Fruit fly (Drosophila melanogaster) whole organism, embryonic: ENCODE measurements around the gene CG42748.

ENCODE experiments used
- Atf-2 ChIP-seq: fragments of 200-800 bp; sonication (Bioruptor generic); optimal IDR thresholded peaks from 2 replicates; lab custom pipeline; 2016; ENCODE audit warnings: missing biosample characterization, missing genetic modification characterization
- Atf3 ChIP-seq: fragments of 200-800 bp; sonication (Bioruptor generic); optimal IDR thresholded peaks from 3 replicates; lab custom pipeline; 2016; ENCODE audit warnings: missing biosample characterization, missing genetic modification characterization
- CG10565 ChIP-seq: fragments of 200-800 bp; sonication (Bioruptor generic); optimal IDR thresholded peaks from 3 replicates; lab custom pipeline; 2016; ENCODE audit warnings: missing biosample characterization, mild to moderate bottlenecking, missing genetic modification characterization
- CG11560 ChIP-seq: fragments of 200-800 bp; sonication (Bioruptor generic); IDR thresholded peaks from 3 replicates; pipeline ENCODE4 v1.3.6; 2022; ENCODE audit warnings: missing biosample characterization, missing genetic modification characterization
- CG12391 ChIP-seq: fragments of 200-800 bp; sonication (Bioruptor generic); optimal IDR thresholded peaks from 3 replicates; lab custom pipeline; 2018; ENCODE audit warnings: missing biosample characterization, mild to moderate bottlenecking, missing genetic modification characterization, moderate library complexity
- CG12659 ChIP-seq: fragments of 200-800 bp; sonication (Bioruptor generic); optimal IDR thresholded peaks from 3 replicates; lab custom pipeline; 2017; ENCODE audit warnings: mild to moderate bottlenecking, missing biosample characterization, missing genetic modification reagents, missing genetic modification characterization
- CG13287 ChIP-seq: fragments of 200-800 bp; sonication (Bioruptor generic); IDR thresholded peaks from 2 replicates; pipeline ENCODE4 v1.3.6; 2022; ENCODE audit warnings: missing biosample characterization, missing genetic modification characterization; ENCODE audit not compliant: partially characterized antibody
- CG13624 ChIP-seq: fragments of 200-800 bp; sonication (Bioruptor generic); optimal IDR thresholded peaks from 2 replicates; lab custom pipeline; 2016; ENCODE audit warnings: missing biosample characterization, missing genetic modification characterization
- CG13894 ChIP-seq: fragments of 200-800 bp; sonication (Bioruptor generic); optimal IDR thresholded peaks from 3 replicates; lab custom pipeline; 2018; ENCODE audit warnings: missing biosample characterization, mild to moderate bottlenecking, missing genetic modification characterization, moderate library complexity
- CG15696 ChIP-seq: fragments of 200-800 bp; sonication (Bioruptor generic); optimal IDR thresholded peaks from 2 replicates; lab custom pipeline; 2019; ENCODE audit warnings: missing biosample characterization, mild to moderate bottlenecking, missing genetic modification characterization, moderate library complexity
- CG1603 ChIP-seq: fragments of 200-800 bp; sonication (Bioruptor generic); optimal IDR thresholded peaks from 2 replicates; lab custom pipeline; 2019; ENCODE audit warnings: missing biosample characterization, mild to moderate bottlenecking, missing genetic modification characterization, moderate library complexity
- CG16779 ChIP-seq: fragments of 200-800 bp; sonication (Bioruptor generic); IDR thresholded peaks from 2 replicates; pipeline ENCODE4 v1.3.6; 2022; ENCODE audit warnings: missing biosample characterization, missing genetic modification characterization
- CG16815 ChIP-seq: fragments of 200-800 bp; sonication (Bioruptor generic); optimal IDR thresholded peaks from 3 replicates; lab custom pipeline; 2017; ENCODE audit warnings: missing biosample characterization, mild to moderate bottlenecking, missing genetic modification characterization
- CG18599 ChIP-seq: fragments of 200-800 bp; sonication (Bioruptor generic); optimal IDR thresholded peaks from 3 replicates; lab custom pipeline; 2017; ENCODE audit warnings: missing biosample characterization, missing genetic modification characterization, mild to moderate bottlenecking, moderate library complexity, missing genetic modification reagents
- CG2116 ChIP-seq: fragments of 200-800 bp; sonication (Bioruptor generic); optimal IDR thresholded peaks from 3 replicates; lab custom pipeline; 2018; ENCODE audit warnings: missing biosample characterization, mild to moderate bottlenecking, missing genetic modification characterization
- CG2199 ChIP-seq: fragments of 200-800 bp; sonication (Bioruptor generic); IDR thresholded peaks from 3 replicates; pipeline ENCODE4 v1.3.6; 2022; ENCODE audit warnings: missing biosample characterization, missing genetic modification characterization
- CG2712 ChIP-seq: fragments of 200-800 bp; optimal IDR thresholded peaks from 3 replicates; lab custom pipeline; 2019; ENCODE audit warnings: missing biosample characterization, mild to moderate bottlenecking, missing genetic modification characterization, moderate library complexity
- CG34224 ChIP-seq: fragments of 200-800 bp; sonication (Bioruptor generic); IDR thresholded peaks from 3 replicates; pipeline ENCODE4 v1.3.6; 2022; ENCODE audit warnings: missing biosample characterization, missing genetic modification characterization; ENCODE audit not compliant: partially characterized antibody
- CG34422 ChIP-seq: fragments of 200-800 bp; sonication (Bioruptor generic); IDR thresholded peaks from 3 replicates; pipeline ENCODE4 v1.3.6; 2022; ENCODE audit warnings: missing biosample characterization, missing genetic modification characterization
- CG3995 ChIP-seq: fragments of 200-800 bp; sonication (Bioruptor generic); optimal IDR thresholded peaks from 3 replicates; lab custom pipeline; 2016; ENCODE audit warnings: missing biosample characterization, missing genetic modification characterization
- CG5180 ChIP-seq: fragments of 200-800 bp; sonication (Bioruptor generic); optimal IDR thresholded peaks from 3 replicates; lab custom pipeline; 2017; ENCODE audit warnings: missing biosample characterization, missing genetic modification characterization, mild to moderate bottlenecking, moderate library complexity, missing genetic modification reagents
- ERR ChIP-seq: fragments of 200-800 bp; sonication (Bioruptor generic); optimal IDR thresholded peaks from 2 replicates; lab custom pipeline; 2016; ENCODE audit warnings: missing biosample characterization, missing genetic modification characterization
- Eip74EF ChIP-seq, 2 experiments: fragments of 200-800 bp in 1 of 2; fragments of >200 bp in 1 of 2; sonication (Bioruptor generic) in 1 of 2; optimal IDR thresholded peaks; 2 replicates each; lab custom pipeline; 2017 to 2019; ENCODE audit warnings: missing biosample characterization in 2 of 2, missing genetic modification characterization in 2 of 2, mild to moderate bottlenecking in 1 of 2, moderate library complexity in 1 of 2
- Elba2 ChIP-seq: fragments of 200-800 bp; sonication (Bioruptor generic); optimal IDR thresholded peaks from 3 replicates; lab custom pipeline; 2016; ENCODE audit warnings: missing biosample characterization, missing genetic modification characterization
- HLHmδ ChIP-seq: fragments of 200-800 bp; sonication (Bioruptor generic); optimal IDR thresholded peaks from 2 replicates; lab custom pipeline; 2018; ENCODE audit warnings: missing biosample characterization, mild to moderate bottlenecking, missing genetic modification characterization, moderate library complexity
- Hsf ChIP-seq: fragments of 200-800 bp; sonication (Bioruptor generic); optimal IDR thresholded peaks from 3 replicates; lab custom pipeline; 2016; ENCODE audit warnings: missing biosample characterization, missing genetic modification characterization
- MBD-R2 ChIP-seq: fragments of 200-800 bp; sonication (Bioruptor generic); IDR thresholded peaks from 2 replicates; pipeline ENCODE4 v1.3.6; 2022; ENCODE audit warnings: missing biosample characterization, missing genetic modification characterization
- Opbp ChIP-seq: fragments of 200-800 bp; sonication (Bioruptor generic); IDR thresholded peaks from 3 replicates; pipeline ENCODE4 v1.3.6; 2022; ENCODE audit warnings: missing biosample characterization, missing genetic modification characterization; ENCODE audit not compliant: partially characterized antibody
- Pdp1 ChIP-seq, 2 experiments: fragments of 200-800 bp; sonication (Bioruptor generic); optimal IDR thresholded peaks; 3 replicates each; lab custom pipeline; 2016; ENCODE audit warnings: missing biosample characterization in 2 of 2, missing genetic modification characterization in 2 of 2, mild to moderate bottlenecking in 1 of 2, moderate library complexity in 1 of 2
- Six4 ChIP-seq: fragments of 200-800 bp; sonication (Bioruptor generic); optimal IDR thresholded peaks from 2 replicates; lab custom pipeline; 2016; ENCODE audit warnings: missing biosample characterization, missing genetic modification characterization
- Stat92E ChIP-seq, 3 experiments: fragments of >200 bp in 2 of 3; fragments of 200-800 bp in 1 of 3; sonication (Bioruptor generic) in 1 of 3; optimal IDR thresholded peaks; 2 replicates each; lab custom pipeline; 2017 to 2019; ENCODE audit warnings: missing biosample characterization in 3 of 3, missing genetic modification characterization in 3 of 3, mild to moderate bottlenecking in 1 of 3, moderate library complexity in 1 of 3
- Tbp ChIP-seq: fragments of >200 bp; optimal IDR thresholded peaks from 2 replicates; lab custom pipeline; 2018; ENCODE audit warnings: missing biosample characterization, missing genetic modification characterization
- Xrp1 ChIP-seq: fragments of 200-800 bp; sonication (Bioruptor generic); IDR thresholded peaks from 2 replicates; pipeline ENCODE4 v1.3.6; 2022; ENCODE audit warnings: missing biosample characterization, missing genetic modification characterization
- amos ChIP-seq: fragments of 200-800 bp; sonication (Bioruptor generic); IDR thresholded peaks from 2 replicates; pipeline ENCODE4 v1.3.6; 2022; ENCODE audit warnings: missing biosample characterization, missing genetic modification characterization; ENCODE audit not compliant: partially characterized antibody
- ash1 ChIP-seq: fragments of 200-800 bp; sonication (Bioruptor generic); optimal IDR thresholded peaks from 2 replicates; lab custom pipeline; 2018; ENCODE audit warnings: missing biosample characterization, mild to moderate bottlenecking, missing genetic modification characterization
- chif ChIP-seq, 2 experiments: fragments of 200-800 bp; sonication (Bioruptor generic); optimal IDR thresholded peaks; 3 replicates each; lab custom pipeline; 2016; ENCODE audit warnings: missing biosample characterization in 2 of 2, missing genetic modification characterization in 2 of 2
- crc ChIP-seq: fragments of 200-800 bp; sonication (Bioruptor generic); optimal IDR thresholded peaks from 2 replicates; lab custom pipeline; 2016; ENCODE audit warnings: missing biosample characterization, missing genetic modification characterization
- crol ChIP-seq: fragments of 200-800 bp; sonication (Bioruptor generic); IDR thresholded peaks from 2 replicates; pipeline ENCODE4 v1.3.6; 2022; ENCODE audit warnings: missing biosample characterization, missing genetic modification characterization
- eyg ChIP-seq: fragments of 200-800 bp; sonication (Bioruptor generic); optimal IDR thresholded peaks from 3 replicates; lab custom pipeline; 2016; ENCODE audit warnings: missing biosample characterization, missing genetic modification characterization
- jumu ChIP-seq: fragments of 200-800 bp; sonication (Bioruptor generic); optimal IDR thresholded peaks from 3 replicates; lab custom pipeline; 2016; ENCODE audit warnings: missing biosample characterization, missing genetic modification characterization
- maf-S ChIP-seq: fragments of 200-800 bp; sonication (Bioruptor generic); optimal IDR thresholded peaks from 2 replicates; lab custom pipeline; 2016; ENCODE audit warnings: missing biosample characterization, missing genetic modification characterization
- oc ChIP-seq: fragments of 200-800 bp; sonication (Bioruptor generic); optimal IDR thresholded peaks from 2 replicates; lab custom pipeline; 2018; ENCODE audit warnings: missing biosample characterization, mild to moderate bottlenecking, missing genetic modification characterization, moderate library complexity
- pfk ChIP-seq: fragments of 200-800 bp; sonication (Bioruptor generic); optimal IDR thresholded peaks from 2 replicates; lab custom pipeline; 2018; ENCODE audit warnings: missing biosample characterization, mild to moderate bottlenecking, missing genetic modification characterization, moderate library complexity
- pum ChIP-seq: fragments of 200-800 bp; sonication (Bioruptor generic); optimal IDR thresholded peaks from 2 replicates; lab custom pipeline; 2016; ENCODE audit warnings: missing biosample characterization, missing genetic modification characterization
- row ChIP-seq: fragments of 200-800 bp; sonication (Bioruptor generic); IDR thresholded peaks from 3 replicates; pipeline ENCODE4 v1.3.6; 2022; ENCODE audit warnings: missing biosample characterization, missing genetic modification characterization
- sens ChIP-seq: fragments of 200-800 bp; sonication (Bioruptor generic); peaks from one replicate; lab custom pipeline; 2016; ENCODE audit warnings: missing biosample characterization, missing genetic modification characterization
- slbo ChIP-seq: fragments of 200-800 bp; sonication (Bioruptor generic); IDR thresholded peaks from 2 replicates; pipeline ENCODE4 v1.3.6; 2022; ENCODE audit warnings: missing biosample characterization, missing genetic modification characterization
- sug ChIP-seq: fragments of 200-800 bp; optimal IDR thresholded peaks from 2 replicates; lab custom pipeline; 2019; ENCODE audit warnings: missing biosample characterization, mild to moderate bottlenecking, missing genetic modification characterization, moderate library complexity
- tx ChIP-seq: fragments of 200-800 bp; sonication (Bioruptor generic); optimal IDR thresholded peaks from 2 replicates; lab custom pipeline; 2016; ENCODE audit warnings: missing biosample characterization, missing genetic modification characterization
- yki ChIP-seq: fragments of >200 bp; optimal IDR thresholded peaks from 3 replicates; lab custom pipeline; 2018

CG42748 gene

DNA sequence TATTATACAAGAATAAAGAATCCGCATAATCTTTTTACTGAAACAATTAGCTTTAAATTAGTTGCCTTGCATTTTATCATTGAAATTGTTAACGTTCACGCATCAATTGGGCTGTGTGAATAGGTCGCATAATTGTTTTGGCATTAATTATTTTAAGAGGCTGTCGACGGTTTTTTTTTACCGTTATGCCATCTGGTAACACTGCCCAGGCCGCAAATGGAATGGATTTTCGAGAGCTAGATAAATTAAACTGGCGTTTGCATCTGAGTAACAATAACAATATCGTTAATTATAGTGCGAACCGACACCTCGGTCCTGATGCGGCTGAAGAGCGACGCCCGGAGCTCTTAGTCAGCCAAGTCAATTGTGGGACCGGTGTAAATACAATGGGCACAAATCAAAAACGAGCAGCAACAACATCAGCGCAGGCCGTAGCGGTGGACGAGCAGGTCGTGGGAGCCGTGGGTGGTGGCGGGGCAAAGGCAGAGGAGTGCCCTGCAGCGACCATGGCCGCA lies 9.3 kb upstream of the CG42748 start (continued):
- TF ChIP-seq CG13287 (GFP tag; lab: Robert Waterston, UW) (peak; percentile 36; the same call in 1 of the 2 replicates), HLHmδ (no peak), row (peak; percentile 81), oc (tag; lab: Kevin White, UChicago) (no peak), jumu (peak; percentile 13), CG5180 (GFP tag; lab: Kevin White, UChicago) (no peak), Atf-2 (no peak), pfk (GFP tag; lab: Kevin White, UChicago) (peak; percentile 8), CG3995 (GFP tag; lab: Kevin White, UChicago) (peak; percentile 50), CG13624 (GFP tag; lab: Kevin White, UChicago) (peak; percentile 4), slbo (GFP tag; lab: Robert Waterston, UW) (no peak), yki (lab: Kevin White, UChicago) (no peak), CG16815 (GFP tag; lab: Kevin White, UChicago) (no peak), sens (GFP tag; lab: Kevin White, UChicago) (peak; percentile 43), CG34224 (GFP tag; lab: Robert Waterston, UW) (peak; percentile 13; the same call in 1 of the 3 replicates), CG1603 (tag; lab: Kevin White, UChicago) (peak; percentile 88), Six4 (no peak), Atf3 (peak; percentile 7), Tbp (GFP tag; lab: Kevin White, UChicago) (no peak), MBD-R2 (GFP tag; lab: Robert Waterston, UW) (peak; percentile 62), crc (GFP tag; lab: Kevin White, UChicago) (no peak), CG11560 (tag; lab: Robert Waterston, UW) (no peak), CG34422 (GFP tag; lab: Robert Waterston, UW) (peak; percentile 64; the same call in 1 of the 3 replicates), pum (GFP tag; lab: Kevin White, UChicago) (peak; percentile 18), CG15696 (tag; lab: Kevin White, UChicago) (no peak), crol (GFP tag; lab: Robert Waterston, UW) (peak; percentile 94), CG2712 (tag; lab: Kevin White, UChicago) (peak; percentile 10), Hsf (peak; percentile 29), CG10565 (no peak), Eip74EF (GFP tag; optimal IDR thresholded peaks at IDR 0.05; lab: Kevin White, UChicago) (peak in 1 of 2 experiments; percentile 34), CG16779 (GFP tag; lab: Robert Waterston, UW) (no peak), ash1 (GFP tag; lab: Kevin White, UChicago) (no peak), Elba2 (peak; percentile 31), CG2199 (GFP tag; lab: Robert Waterston, UW) (0 out of 3 replicates have a peak, but pooled peaks have one; percentile 51), CG13894 (tag; lab: Kevin White, UChicago) (peak; percentile 16), tx (GFP tag; lab: Kevin White, UChicago) (no peak), Stat92E (GFP tag; optimal IDR thresholded peaks at IDR 0.05; lab: Kevin White, UChicago) (no peak), maf-S (peak; percentile 19), eyg (GFP tag; lab: Kevin White, UChicago) (peak; percentile 14), CG2116 (no peak), CG12391 (tag; lab: Kevin White, UChicago) (peak; percentile 25), Opbp (GFP tag; lab: Robert Waterston, UW) (no peak), Xrp1 (GFP tag; lab: Robert Waterston, UW) (0 out of 2 replicates have a peak, but pooled peaks have one; percentile 25), amos (GFP tag; lab: Robert Waterston, UW) (0 out of 2 replicates have a peak, but pooled peaks have one; percentile 24), Pdp1 (GFP tag; optimal IDR thresholded peaks at IDR 0.05; lab: Kevin White, UChicago) (peak in 1 of 2 experiments; percentile 41), chif (GFP tag; optimal IDR thresholded peaks at IDR 0.05; lab: Kevin White, UChicago) (peak in 1 of 2 experiments; percentile 7), CG12659 (GFP tag; lab: Kevin White, UChicago) (peak; percentile 40), sug (no peak), CG18599 (GFP tag; lab: Kevin White, UChicago) (no peak), ERR (GFP tag; lab: Kevin White, UChicago) (no peak)
